Worm (Caenorhabditis elegans) whole organism, young adult: ENCODE data around the gene lpd-7.
A peak's percentile ranks its signal among the peaks of the same experiment; 100 is the strongest.

ENCODE experiments used
- C17E4.6 ChIP-seq: fragments of 200-800 bp; sonication (Bioruptor generic); IDR thresholded peaks from 2 replicates; pipeline ENCODE4 v1.3.6; 2022; ENCODE audit warnings: missing genetic modification reagents, missing genetic modification characterization, missing compliant biosample characterization
- F23B12.7 ChIP-seq: sonication (generic microtip); optimal IDR thresholded peaks from 2 replicates; lab custom pipeline; 2017; ENCODE audit warnings: missing genetic modification characterization, mild to moderate bottlenecking, missing compliant biosample characterization, antibody characterized with exemption, moderate library complexity; ENCODE audit not compliant: insufficient read depth
- F33H1.4 ChIP-seq: fragments of 200-800 bp; sonication (Bioruptor generic); IDR thresholded peaks from 2 replicates; pipeline ENCODE4 v1.3.6; 2022; ENCODE audit warnings: missing genetic modification reagents, missing genetic modification characterization, missing compliant biosample characterization
- Y53G8AR.9 ChIP-seq: fragments of 200-800 bp; sonication (Bioruptor generic); conservative IDR thresholded peaks from 2 replicates; pipeline ENCODE4 v1.3.6; 2022; ENCODE audit warnings: missing genetic modification reagents, missing genetic modification characterization, missing compliant biosample characterization
- Y67H2A.10 ChIP-seq: fragments of 200-800 bp; sonication (Bioruptor generic); conservative IDR thresholded peaks from 2 replicates; pipeline ENCODE4 v1.3.6; 2022; ENCODE audit warnings: missing genetic modification reagents, missing genetic modification characterization, missing compliant biosample characterization
- Y95B8A.8 ChIP-seq: fragments of 200-800 bp; sonication (Bioruptor generic); IDR thresholded peaks from 2 replicates; pipeline ENCODE4 v1.3.6; 2022; ENCODE audit warnings: missing genetic modification reagents, missing genetic modification characterization, missing compliant biosample characterization
- aptf-2 ChIP-seq: fragments of 200-800 bp; sonication (Bioruptor generic); conservative IDR thresholded peaks from 2 replicates; pipeline ENCODE4 v1.3.6; 2022; ENCODE audit warnings: missing genetic modification reagents, missing genetic modification characterization, missing compliant biosample characterization
- ccch-3 ChIP-seq: fragments of 200-800 bp; sonication (Bioruptor generic); optimal IDR thresholded peaks from 2 replicates; lab custom pipeline; 2018; ENCODE audit warnings: mild to moderate bottlenecking, missing genetic modification characterization, missing compliant biosample characterization
- cebp-1 ChIP-seq, 2 experiments: fragments of 200-800 bp in 1 of 2; sonication (Bioruptor generic) in 1 of 2; sonication (generic microtip) in 1 of 2; IDR thresholded peaks in 1 of 2; optimal IDR thresholded peaks in 1 of 2; 2 replicates each; pipeline versions ENCODE4 v1.3.6 to Lab custom; 2017 to 2022; ENCODE audit warnings: missing compliant biosample characterization in 2 of 2, missing genetic modification characterization in 2 of 2, mild to moderate bottlenecking in 1 of 2, missing genetic modification reagents in 1 of 2, moderate library complexity in 1 of 2
- ceh-100 ChIP-seq: fragments of 200-800 bp; sonication (Bioruptor generic); IDR thresholded peaks from 2 replicates; pipeline ENCODE4 v1.3.6; 2022; ENCODE audit warnings: missing genetic modification reagents, missing genetic modification characterization, missing compliant biosample characterization
- ceh-27 ChIP-seq: fragments of 200-800 bp; sonication (Bioruptor generic); optimal IDR thresholded peaks from 2 replicates; lab custom pipeline; 2018; ENCODE audit warnings: mild to moderate bottlenecking, missing genetic modification characterization, moderate library complexity, missing compliant biosample characterization
- chd-7 ChIP-seq: sonication (generic microtip); optimal IDR thresholded peaks from 2 replicates; lab custom pipeline; 2016; ENCODE audit warnings: mild to moderate bottlenecking, missing genetic modification characterization, moderate library complexity, missing compliant biosample characterization
- dpl-1 ChIP-seq: fragments of 150-350 bp; optimal IDR thresholded peaks from 2 replicates; lab custom pipeline; 2014; ENCODE audit warnings: missing biosample characterization, missing genetic modification reagents, missing genetic modification characterization
- egl-44 ChIP-seq: fragments of 200-800 bp; sonication (Bioruptor generic); IDR thresholded peaks from 2 replicates; pipeline ENCODE4 v1.3.6; 2022; ENCODE audit warnings: missing genetic modification reagents, missing genetic modification characterization, missing compliant biosample characterization
- ekl-4 ChIP-seq: fragments of 200-800 bp; sonication (Bioruptor generic); IDR thresholded peaks from 2 replicates; pipeline ENCODE4 v1.3.6; 2022; ENCODE audit warnings: missing genetic modification reagents, missing genetic modification characterization, missing compliant biosample characterization
- hlh-12 ChIP-seq: sonication (generic microtip); optimal IDR thresholded peaks from 2 replicates; lab custom pipeline; 2016; ENCODE audit warnings: missing genetic modification characterization, missing compliant biosample characterization
- hlh-26 ChIP-seq: fragments of 200-800 bp; sonication (Bioruptor generic); conservative IDR thresholded peaks from 2 replicates; pipeline ENCODE4 v1.3.6; 2022; ENCODE audit warnings: missing genetic modification reagents, missing genetic modification characterization, missing compliant biosample characterization
- hsf-1 ChIP-seq: fragments of 200-800 bp; sonication (Bioruptor generic); IDR thresholded peaks from 2 replicates; pipeline ENCODE4 v1.3.6; 2022; ENCODE audit warnings: missing genetic modification reagents, missing genetic modification characterization, missing compliant biosample characterization
- lin-35 ChIP-seq, 3 experiments: fragments of 150-350 bp in 2 of 3; sonication (generic microtip) in 1 of 3; optimal IDR thresholded peaks; 2 replicates each; lab custom pipeline; 2014 to 2018; ENCODE audit warnings: missing biosample characterization in 3 of 3, missing genetic modification characterization in 3 of 3, missing genetic modification reagents in 3 of 3
- lir-1 ChIP-seq: fragments of 200-800 bp; sonication (Bioruptor generic); conservative IDR thresholded peaks from 2 replicates; pipeline ENCODE4 v1.3.6; 2022; ENCODE audit warnings: missing genetic modification reagents, missing genetic modification characterization, missing compliant biosample characterization
- lsl-1 ChIP-seq: fragments of 200-800 bp; sonication (Bioruptor generic); optimal IDR thresholded peaks from 2 replicates; lab custom pipeline; 2018; ENCODE audit warnings: mild to moderate bottlenecking, missing genetic modification characterization, moderate library complexity, missing compliant biosample characterization
- lsy-27 ChIP-seq: sonication (generic microtip); optimal IDR thresholded peaks from 2 replicates; lab custom pipeline; 2017; ENCODE audit warnings: missing genetic modification characterization, mild to moderate bottlenecking, missing compliant biosample characterization, antibody characterized with exemption, missing genotype, borderline replicate concordance; ENCODE audit not compliant: insufficient read depth
- madf-3 ChIP-seq: fragments of 200-800 bp; sonication (Bioruptor generic); IDR thresholded peaks from 2 replicates; pipeline ENCODE4 v1.3.6; 2022; ENCODE audit warnings: missing genetic modification reagents, missing genetic modification characterization, missing compliant biosample characterization
- madf-6 ChIP-seq: fragments of 200-800 bp; sonication (Bioruptor generic); IDR thresholded peaks from 2 replicates; pipeline ENCODE4 v1.3.6; 2022; ENCODE audit warnings: missing genetic modification reagents, missing genetic modification characterization, missing compliant biosample characterization
- mes-4 ChIP-seq: sonication (generic microtip); optimal IDR thresholded peaks from 2 replicates; lab custom pipeline; 2016; ENCODE audit warnings: missing genotype, missing genetic modification characterization, missing compliant biosample characterization
- nhr-179 ChIP-seq: sonication (generic microtip); optimal IDR thresholded peaks from 2 replicates; lab custom pipeline; 2016; ENCODE audit warnings: mild to moderate bottlenecking, missing genetic modification characterization, missing compliant biosample characterization
- nhr-80 ChIP-seq: sonication (generic microtip); optimal IDR thresholded peaks from 2 replicates; lab custom pipeline; 2016; ENCODE audit warnings: missing genetic modification characterization, missing compliant biosample characterization
- pha-4 ChIP-seq: fragments of 150-350 bp; sonication (generic microtip); optimal IDR thresholded peaks from 2 replicates; lab custom pipeline; 2014; ENCODE audit warnings: missing biosample characterization, missing genetic modification reagents, missing genetic modification characterization
- rcor-1 ChIP-seq: fragments of 200-800 bp; sonication (Bioruptor generic); IDR thresholded peaks from 2 replicates; pipeline ENCODE4 v1.3.6; 2022; ENCODE audit warnings: missing genetic modification reagents, missing genetic modification characterization, missing compliant biosample characterization
- rpc-1 ChIP-seq, 2 experiments: fragments of 150-350 bp in 1 of 2; sonication (generic microtip) in 1 of 2; optimal IDR thresholded peaks; 2 replicates each; lab custom pipeline; 2014 to 2018; ENCODE audit warnings: missing biosample characterization in 1 of 2, missing genetic modification characterization in 1 of 2, missing genetic modification reagents in 1 of 2, missing genotype in 1 of 2
- sdz-38 ChIP-seq: sonication (generic microtip); optimal IDR thresholded peaks from 2 replicates; lab custom pipeline; 2016; ENCODE audit warnings: missing genotype, missing genetic modification characterization, missing compliant biosample characterization
- snpc-4 ChIP-seq, 5 experiments: fragments of 150-350 bp in 1 of 5; sonication (generic microtip) in 4 of 5; optimal IDR thresholded peaks; 2 replicates each; lab custom pipeline; 2014 to 2018; ENCODE audit warnings: missing genetic modification characterization in 5 of 5, missing biosample characterization in 3 of 5, antibody characterized with exemption in 2 of 5, mild to moderate bottlenecking in 2 of 5, missing compliant biosample characterization in 2 of 5, missing genotype in 2 of 5, moderate library complexity in 2 of 5, missing genetic modification reagents in 1 of 5
- sptf-2 ChIP-seq: fragments of 200-800 bp; sonication (Bioruptor generic); optimal IDR thresholded peaks from 2 replicates; lab custom pipeline; 2018; ENCODE audit warnings: mild to moderate bottlenecking, missing genetic modification characterization, missing compliant biosample characterization
- tlf-1 ChIP-seq: fragments of 200-800 bp; sonication (Bioruptor generic); optimal IDR thresholded peaks from 2 replicates; lab custom pipeline; 2018; ENCODE audit warnings: mild to moderate bottlenecking, missing genetic modification characterization, missing compliant biosample characterization
- unc-130 ChIP-seq: sonication (generic microtip); optimal IDR thresholded peaks from 2 replicates; lab custom pipeline; 2016; ENCODE audit warnings: missing genetic modification reagents, missing genetic modification characterization, missing compliant biosample characterization
- unc-62 ChIP-seq: fragments of 150-350 bp; optimal IDR thresholded peaks from 2 replicates; lab custom pipeline; 2014; ENCODE audit warnings: missing biosample characterization, missing genetic modification reagents, missing genetic modification characterization
- zfh-2 ChIP-seq: fragments of 200-800 bp; sonication (Bioruptor generic); conservative IDR thresholded peaks from 2 replicates; pipeline ENCODE4 v1.3.6; 2022; ENCODE audit warnings: missing genetic modification reagents, missing genetic modification characterization, missing compliant biosample characterization
- ztf-18 ChIP-seq: sonication (generic microtip); optimal IDR thresholded peaks from 2 replicates; lab custom pipeline; 2016; ENCODE audit warnings: missing genotype, mild to moderate bottlenecking, missing genetic modification characterization, missing compliant biosample characterization
- ztf-6 ChIP-seq: fragments of 200-800 bp; sonication (Bioruptor generic); IDR thresholded peaks from 2 replicates; pipeline ENCODE4 v1.3.6; 2022; ENCODE audit warnings: missing genetic modification reagents, missing genetic modification characterization, missing compliant biosample characterization

lpd-7 gene

ce11 chrIII:7571726-7572125, 1.4 kb upstream of the lpd-7 start (continued):
- TF ChIP-seq lin-35 (GFP tag; optimal IDR thresholded peaks at IDR 0.05; lab: Kevin White, UChicago) (no peak), lsy-27 (tag; lab: Kevin White, UChicago) (no peak), lsl-1 (GFP tag; lab: Kevin White, UChicago) (peak; percentile 54), aptf-2 (GFP tag; lab: Robert Waterston, UW) (no peak), mes-4 (tag; lab: Kevin White, UChicago) (no peak), ceh-27 (GFP tag; lab: Kevin White, UChicago) (no peak), hlh-12 (tag; lab: Kevin White, UChicago) (no peak), madf-6 (peak; percentile 56), ceh-100 (GFP tag; lab: Robert Waterston, UW) (peak; percentile 20; the same call in 1 of the 2 replicates), dpl-1 (GFP tag; lab: Kevin White, UChicago) (no peak), F23B12.7 (tag; lab: Kevin White, UChicago) (no peak), sptf-2 (GFP tag; lab: Kevin White, UChicago) (no peak), Y95B8A.8 (GFP tag; lab: Robert Waterston, UW) (no peak), hsf-1 (GFP tag; lab: Robert Waterston, UW) (no peak), hlh-26 (GFP tag; lab: Robert Waterston, UW) (no peak), chd-7 (tag; lab: Kevin White, UChicago) (no peak), zfh-2 (no peak), unc-130 (GFP tag; lab: Kevin White, UChicago) (no peak), ztf-18 (tag; lab: Kevin White, UChicago) (peak; percentile 15), pha-4 (no peak), tlf-1 (GFP tag; lab: Kevin White, UChicago) (peak; percentile 30), rcor-1 (GFP tag; lab: Robert Waterston, UW) (peak; percentile 38), snpc-4 (GFP tag; optimal IDR thresholded peaks at IDR 0.05; lab: Kevin White, UChicago) (peak; percentile 2), snpc-4 (tag; optimal IDR thresholded peaks at IDR 0.05; lab: Kevin White, UChicago) (peak in 1 of 4 experiments; percentile 48), nhr-179 (no peak), ztf-6 (no peak), C17E4.6 (GFP tag; lab: Robert Waterston, UW) (0 out of 2 replicates have a peak, but pooled peaks have one; percentile 33), Y67H2A.10 (no peak), cebp-1 (GFP tag; IDR thresholded peaks at IDR 0.05; lab: Robert Waterston, UW) (no peak), cebp-1 (tag; optimal IDR thresholded peaks at IDR 0.05; lab: Kevin White, UChicago) (no peak), ccch-3 (no peak), sdz-38 (tag; lab: Kevin White, UChicago) (no peak), unc-62 (GFP tag; lab: Kevin White, UChicago) (no peak), Y53G8AR.9 (no peak), rpc-1 (optimal IDR thresholded peaks at IDR 0.05; lab: Kevin White, UChicago) (no peak), rpc-1 (tag; optimal IDR thresholded peaks at IDR 0.05; lab: Kevin White, UChicago) (no peak), egl-44 (no peak), madf-3 (0 out of 2 replicates have a peak, but pooled peaks have one; percentile 31), F33H1.4 (no peak), ekl-4 (GFP tag; lab: Robert Waterston, UW) (peak; percentile 53; the same call in 1 of the 2 replicates), lir-1 (no peak), nhr-80 (no peak)
